Worm (Caenorhabditis elegans) whole organism, midembryonic: ENCODE results near the gene T05E12.3.

Experiments
- T22C8.4 ChIP-seq: fragments of 200-800 bp; sonication (Bioruptor generic); IDR thresholded peaks from 2 replicates; pipeline ENCODE4 v1.3.6; 2022; ENCODE audit warnings: missing genetic modification characterization, missing compliant biosample characterization
- cog-1 ChIP-seq: sonication (generic microtip); optimal IDR thresholded peaks from 2 replicates; lab custom pipeline; 2016; ENCODE audit warnings: missing genetic modification characterization, missing compliant biosample characterization
- flt-1 ChIP-seq: fragments of 200-800 bp; sonication (Bioruptor generic); IDR thresholded peaks from 2 replicates; pipeline ENCODE4 v1.3.6; 2022; ENCODE audit warnings: missing genetic modification characterization, missing compliant biosample characterization
- klf-2 ChIP-seq: fragments of 200-800 bp; sonication (Bioruptor generic); conservative IDR thresholded peaks from 2 replicates; pipeline ENCODE4 v1.3.6; 2022; ENCODE audit warnings: missing genetic modification reagents, missing genetic modification characterization, missing compliant biosample characterization
- med-1 ChIP-seq: sonication (generic microtip); optimal IDR thresholded peaks from 2 replicates; lab custom pipeline; 2017; ENCODE audit warnings: missing genetic modification characterization, mild to moderate bottlenecking, missing compliant biosample characterization, antibody characterized with exemption, missing genetic modification reagents; ENCODE audit not compliant: insufficient read depth
- ref-1 ChIP-seq: fragments of 200-800 bp; sonication (Bioruptor generic); conservative IDR thresholded peaks from 2 replicates; pipeline ENCODE4 v1.3.6; 2022; ENCODE audit warnings: missing genetic modification reagents, missing genetic modification characterization, missing compliant biosample characterization
- tab-1 ChIP-seq: fragments of 200-800 bp; sonication (Bioruptor generic); IDR thresholded peaks from 2 replicates; pipeline ENCODE4 v1.3.6; 2022; ENCODE audit warnings: missing genetic modification characterization, missing compliant biosample characterization
- ztf-23 ChIP-seq: fragments of 200-800 bp; sonication (Bioruptor generic); IDR thresholded peaks from 2 replicates; pipeline ENCODE4 v1.3.6; 2022; ENCODE audit warnings: missing genetic modification reagents, missing genetic modification characterization, missing compliant biosample characterization
- ztf-29 ChIP-seq: fragments of 200-800 bp; sonication (Bioruptor generic); IDR thresholded peaks from 2 replicates; pipeline ENCODE4 v1.3.6; 2022; ENCODE audit warnings: missing genetic modification reagents, missing genetic modification characterization, missing compliant biosample characterization

The T05E12.3 gene

ce11 chrV:17082718-17083117 is 4.9 kb upstream of the T05E12.3 start, which contains the start of gene T05E12.9:
Gene T05E12.9 (minus strand): TSS chrV:17082818.
- TF ChIP-seq flt-1 (GFP tag; lab: Robert Waterston, UW) (no peak), ztf-23 (GFP tag; lab: Robert Waterston, UW) (no peak), klf-2 (GFP tag; lab: Robert Waterston, UW) (no peak), cog-1 (tag; lab: Kevin White, UChicago) (no peak), med-1 (GFP tag; lab: Kevin White, UChicago) (no peak), tab-1 (no peak), ref-1 (GFP tag; lab: Robert Waterston, UW) (no peak), T22C8.4 (GFP tag; lab: Robert Waterston, UW) (no peak), ztf-29 (GFP tag; lab: Robert Waterston, UW) (no peak)

- TF ChIP-seq flt-1 (GFP tag; lab: Robert Waterston, UW) (no peak), ref-1 (GFP tag; lab: Robert Waterston, UW) (no peak), T22C8.4 (GFP tag; lab: Robert Waterston, UW) (no peak), ztf-23 (GFP tag; lab: Robert Waterston, UW) (no peak), ztf-29 (GFP tag; lab: Robert Waterston, UW) (no peak), cog-1 (tag; lab: Kevin White, UChicago) (no peak), tab-1 (no peak), med-1 (GFP tag; lab: Kevin White, UChicago) (no peak), klf-2 (GFP tag; lab: Robert Waterston, UW) (no peak)
Observed at ce11 chrV:17079795-17080194, 2.0 kb upstream of the T05E12.3 start, which contains the start of gene srw-20. Gene srw-20 (minus strand): TSS chrV:17079895.

ce11 chrV:17075900-17076299 is 1.9 kb downstream of the T05E12.3 start, which contains the start of gene str-125:
Gene str-125 (minus strand): TSS chrV:17076000.
- no peak for TF ChIP-seq tab-1
- TF ChIP-seq cog-1 (tag; lab: Kevin White, UChicago): no peak
- TF ChIP-seq flt-1 (GFP tag; lab: Robert Waterston, UW): no peak

ce11 chrV:17071578-17071977 is 6.2 kb downstream of the T05E12.3 start, which contains the start of gene srbc-14:
Gene srbc-14 (minus strand): TSS chrV:17071678.
- no peak for TF ChIP-seq tab-1
- no peak for TF ChIP-seq ztf-23 (GFP tag; lab: Robert Waterston, UW)
- no peak for TF ChIP-seq klf-2 (GFP tag; lab: Robert Waterston, UW)
- TF ChIP-seq flt-1 (GFP tag; lab: Robert Waterston, UW): no peak
- no peak for TF ChIP-seq ztf-29 (GFP tag; lab: Robert Waterston, UW)
- TF ChIP-seq med-1 (GFP tag; lab: Kevin White, UChicago): no peak
- TF ChIP-seq ref-1 (GFP tag; lab: Robert Waterston, UW): no peak
- no peak for TF ChIP-seq cog-1 (tag; lab: Kevin White, UChicago)
- no peak for TF ChIP-seq T22C8.4 (GFP tag; lab: Robert Waterston, UW)

- TF ChIP-seq ztf-23 (GFP tag; lab: Robert Waterston, UW): no peak
- no peak for TF ChIP-seq cog-1 (tag; lab: Kevin White, UChicago)
- no peak for TF ChIP-seq med-1 (GFP tag; lab: Kevin White, UChicago)
- TF ChIP-seq tab-1: no peak
- TF ChIP-seq T22C8.4 (GFP tag; lab: Robert Waterston, UW): no peak
- TF ChIP-seq ref-1 (GFP tag; lab: Robert Waterston, UW): no peak
- TF ChIP-seq flt-1 (GFP tag; lab: Robert Waterston, UW): no peak
- no peak for TF ChIP-seq ztf-29 (GFP tag; lab: Robert Waterston, UW)
Observed at ce11 chrV:17068839-17069238, 8.9 kb downstream of the T05E12.3 start, which contains the start of gene T05E12.8. Gene T05E12.8 (plus strand): TSS chrV:17069139.

- TF ChIP-seq T22C8.4 (GFP tag; lab: Robert Waterston, UW) (no peak), ztf-29 (GFP tag; lab: Robert Waterston, UW) (no peak), tab-1 (no peak), med-1 (GFP tag; lab: Kevin White, UChicago) (no peak), ztf-23 (GFP tag; lab: Robert Waterston, UW) (no peak), klf-2 (GFP tag; lab: Robert Waterston, UW) (no peak), ref-1 (GFP tag; lab: Robert Waterston, UW) (no peak), cog-1 (tag; lab: Kevin White, UChicago) (no peak), flt-1 (GFP tag; lab: Robert Waterston, UW) (no peak)
Observed at ce11 chrV:17066634-17067033, 11.2 kb downstream of the T05E12.3 start.

ce11 chrV:17064676-17065075 is 13.1 kb downstream of the T05E12.3 start, which contains the start of gene srh-255:
Gene srh-255 (plus strand): TSS chrV:17064976.
- TF ChIP-seq ztf-23 (GFP tag; lab: Robert Waterston, UW): no peak
- no peak for TF ChIP-seq T22C8.4 (GFP tag; lab: Robert Waterston, UW)

- TF ChIP-seq tab-1 (no peak), flt-1 (GFP tag; lab: Robert Waterston, UW) (no peak), cog-1 (tag; lab: Kevin White, UChicago) (no peak), klf-2 (GFP tag; lab: Robert Waterston, UW) (no peak), med-1 (GFP tag; lab: Kevin White, UChicago) (no peak), ztf-29 (GFP tag; lab: Robert Waterston, UW) (no peak), ref-1 (GFP tag; lab: Robert Waterston, UW) (no peak), T22C8.4 (GFP tag; lab: Robert Waterston, UW) (no peak), ztf-23 (GFP tag; lab: Robert Waterston, UW) (no peak)
Observed at ce11 chrV:17061585-17061984, 16.2 kb downstream of the T05E12.3 start, which contains the start of gene F28B1.9. Gene F28B1.9 (plus strand): TSS chrV:17061885.

- TF ChIP-seq med-1 (GFP tag; lab: Kevin White, UChicago) (no peak), ztf-29 (GFP tag; lab: Robert Waterston, UW) (no peak), tab-1 (no peak), ref-1 (GFP tag; lab: Robert Waterston, UW) (no peak), klf-2 (GFP tag; lab: Robert Waterston, UW) (no peak), flt-1 (GFP tag; lab: Robert Waterston, UW) (no peak), T22C8.4 (GFP tag; lab: Robert Waterston, UW) (no peak), cog-1 (tag; lab: Kevin White, UChicago) (no peak)
Observed at ce11 chrV:17059987-17060386, 17.8 kb downstream of the T05E12.3 start, which contains the start of gene sri-66. Gene sri-66 (plus strand): TSS chrV:17060287.
